Fruit fly (Drosophila melanogaster): ENCODE results near the gene CG15747.

The CG15747 gene

dm6 chrX:13387373-13387850 lies 49.3 kb downstream of the CG15747 start, which contains the start of the genes Ype and CG1662 (continued):
- TF ChIP-seq B-H1 (GFP tag; IDR thresholded peaks at IDR 0.05) (no peak; the same call in 2 of the 3 replicates), zfh1 (GFP tag; IDR thresholded peaks at IDR 0.05) (peak; percentile 62; the same call in 1 of the 3 replicates), maf-S (GFP tag; optimal IDR thresholded peaks at IDR 0.05) (peak; percentile 60), sens (GFP tag) (peak; percentile 86), otp (GFP tag; IDR thresholded peaks at IDR 0.05) (peak; percentile 42; the same call in 1 of the 3 replicates), grn (GFP tag; optimal IDR thresholded peaks at IDR 0.05) (no peak), Antp (GFP tag; optimal IDR thresholded peaks at IDR 0.05) (peak; percentile 57), Doc3 (GFP tag; IDR thresholded peaks at IDR 0.05; ENCODE audit: partially characterized antibody) (peak; percentile 63; the same call in 2 of the 3 replicates), CG17361 (GFP tag; IDR thresholded peaks at IDR 0.05) (peak; percentile 88), sob (GFP tag; IDR thresholded peaks at IDR 0.05) (peak; percentile 76), hth (optimal IDR thresholded peaks at IDR 0.05) (no peak), H15 (GFP tag; IDR thresholded peaks at IDR 0.05) (peak; percentile 47; the same call in 1 of the 3 replicates), so (GFP tag; IDR thresholded peaks at IDR 0.05) (no peak), mam (GFP tag; optimal IDR thresholded peaks at IDR 0.05) (peak; percentile 76), nerfin-1 (tag; optimal IDR thresholded peaks at IDR 0.05) (peak; percentile 66), bowl (GFP tag; IDR thresholded peaks at IDR 0.05) (no peak), CG5953 (GFP tag; IDR thresholded peaks at IDR 0.05) (no peak; the same call in 1 of the 2 replicates), Pdp1 (GFP tag; optimal IDR thresholded peaks at IDR 0.05) (peak; percentile 71 to 74), Adf1 (GFP tag; IDR thresholded peaks at IDR 0.05) (no peak), CG34224 (GFP tag; IDR thresholded peaks at IDR 0.05; ENCODE audit: partially characterized antibody) (no peak), CG9437 (GFP tag; optimal IDR thresholded peaks at IDR 0.05) (peak; percentile 57), sc (optimal IDR thresholded peaks at IDR 0.05) (no peak), sc (GFP tag; optimal IDR thresholded peaks at IDR 0.05) (peak; percentile 15), CG15073 (GFP tag; optimal IDR thresholded peaks at IDR 0.05) (no peak), CG1024 (GFP tag; IDR thresholded peaks at IDR 0.05) (0 out of 2 replicates have a peak, but pooled peaks have one; percentile 27), CG13296 (GFP tag; optimal IDR thresholded peaks at IDR 0.05) (peak; percentile 67), pum (GFP tag; optimal IDR thresholded peaks at IDR 0.05) (peak; percentile 57), CG1529 (GFP tag; optimal IDR thresholded peaks at IDR 0.05) (peak; percentile 53), croc (GFP tag; conservative IDR thresholded peaks at IDR 0.05) (peak; percentile 59), lbe (GFP tag; optimal IDR thresholded peaks at IDR 0.05) (peak; percentile 6), ind (GFP tag; optimal IDR thresholded peaks at IDR 0.05) (peak; percentile 74), dysf (GFP tag; IDR thresholded peaks at IDR 0.05) (peak; percentile 72), jigr1 (GFP tag; IDR thresholded peaks at IDR 0.05) (peak; percentile 50; the same call in 1 of the 3 replicates), caup (GFP tag; optimal IDR thresholded peaks at IDR 0.05; ENCODE audit: severe bottlenecking) (peak; percentile 55), CG10654 (GFP tag; optimal IDR thresholded peaks at IDR 0.05) (peak; percentile 69), Spps (tag; optimal IDR thresholded peaks at IDR 0.05) (peak; percentile 29), CG4820 (GFP tag; optimal IDR thresholded peaks at IDR 0.05) (peak; percentile 59), CG4730 (GFP tag; IDR thresholded peaks at IDR 0.05) (peak; percentile 52), CG30020 (tag; optimal IDR thresholded peaks at IDR 0.05) (peak; percentile 65), CG6765 (GFP tag; optimal IDR thresholded peaks at IDR 0.05) (peak; percentile 51), CG4617 (GFP tag; optimal IDR thresholded peaks at IDR 0.05; ENCODE audit: borderline replicate concordance) (peak; percentile 61), CG10366 (GFP tag; IDR thresholded peaks at IDR 0.05) (peak; percentile 52), stc (GFP tag; IDR thresholded peaks at IDR 0.05) (no peak), Lhr (GFP tag; optimal IDR thresholded peaks at IDR 0.05) (peak; percentile 33), CG31388 (GFP tag; optimal IDR thresholded peaks at IDR 0.05) (peak; percentile 7), CrebB (tag; optimal IDR thresholded peaks at IDR 0.05) (no peak), CG7271 (tag; optimal IDR thresholded peaks at IDR 0.05) (no peak), CG14667 (GFP tag; IDR thresholded peaks at IDR 0.05) (0 out of 2 replicates have a peak, but pooled peaks have one; percentile 24), CG18764 (GFP tag; optimal IDR thresholded peaks at IDR 0.05) (peak; percentile 37), emc (GFP tag; optimal IDR thresholded peaks at IDR 0.05) (peak; percentile 28), CG1832 (GFP tag; optimal IDR thresholded peaks at IDR 0.05) (no peak), CG12744 (GFP tag; optimal IDR thresholded peaks at IDR 0.05) (peak; percentile 9)
